Fruit fly (Drosophila melanogaster) whole organism, prepupa: Measurements from ENCODE around the gene dpr20.

Experiments
- CG10631 ChIP-seq: fragments of 200-800 bp; sonication (Bioruptor generic); optimal IDR thresholded peaks from 2 replicates; lab custom pipeline; 2016; ENCODE audit warnings: missing biosample characterization, missing genetic modification characterization
- CG10669 ChIP-seq: fragments of 200-800 bp; sonication (Bioruptor generic); optimal IDR thresholded peaks from 3 replicates; lab custom pipeline; 2018; ENCODE audit warnings: missing biosample characterization, mild to moderate bottlenecking, missing genetic modification characterization, moderate library complexity
- CG11762 ChIP-seq: fragments of 200-800 bp; sonication (Bioruptor generic); optimal IDR thresholded peaks from 3 replicates; lab custom pipeline; 2016; ENCODE audit warnings: missing biosample characterization, missing genetic modification characterization; ENCODE audit not compliant: insufficient read depth
- CG11902 ChIP-seq: fragments of 200-800 bp; sonication (Bioruptor generic); optimal IDR thresholded peaks from 3 replicates; lab custom pipeline; 2016; ENCODE audit warnings: missing biosample characterization, missing genetic modification characterization
- CG15336 ChIP-seq: fragments of 200-800 bp; sonication (Bioruptor generic); IDR thresholded peaks from 2 replicates; pipeline ENCODE4 v1.3.6; 2022; ENCODE audit warnings: missing biosample characterization, missing genetic modification characterization
- CG1621 ChIP-seq: fragments of 200-800 bp; sonication (Bioruptor generic); optimal IDR thresholded peaks from 3 replicates; lab custom pipeline; 2018; ENCODE audit warnings: missing biosample characterization, mild to moderate bottlenecking, missing genetic modification characterization
- CG16779 ChIP-seq: fragments of 200-800 bp; sonication (Bioruptor generic); optimal IDR thresholded peaks from 3 replicates; lab custom pipeline; 2017; ENCODE audit warnings: missing biosample characterization, mild to moderate bottlenecking, missing genetic modification characterization
- CG31627 ChIP-seq: fragments of 200-800 bp; sonication (Bioruptor generic); optimal IDR thresholded peaks from 3 replicates; lab custom pipeline; 2016; ENCODE audit warnings: missing biosample characterization, missing genetic modification characterization
- CG32006 ChIP-seq: fragments of 200-800 bp; sonication (Bioruptor generic); optimal IDR thresholded peaks from 3 replicates; lab custom pipeline; 2017; ENCODE audit warnings: missing biosample characterization, mild to moderate bottlenecking, missing genetic modification characterization
- CG34406 ChIP-seq: fragments of 200-800 bp; sonication (Bioruptor generic); optimal IDR thresholded peaks from 3 replicates; lab custom pipeline; 2016; ENCODE audit warnings: missing biosample characterization, missing genetic modification characterization
- CG3919 ChIP-seq: fragments of 200-800 bp; sonication (Bioruptor generic); optimal IDR thresholded peaks from 3 replicates; lab custom pipeline; 2016; ENCODE audit warnings: missing biosample characterization, missing genetic modification characterization
- CG6163 ChIP-seq: fragments of 200-800 bp; sonication (Bioruptor generic); IDR thresholded peaks from 3 replicates; pipeline ENCODE4 v1.3.6; 2022; ENCODE audit warnings: missing biosample characterization, missing genetic modification characterization
- CG6276 ChIP-seq: fragments of 200-800 bp; sonication (Bioruptor generic); optimal IDR thresholded peaks from 2 replicates; lab custom pipeline; 2017; ENCODE audit warnings: missing biosample characterization, mild to moderate bottlenecking, missing genetic modification characterization
- CG6792 ChIP-seq: fragments of 200-800 bp; sonication (Bioruptor generic); optimal IDR thresholded peaks from 3 replicates; lab custom pipeline; 2016; ENCODE audit warnings: missing biosample characterization, missing genetic modification characterization
- CG6854 ChIP-seq: fragments of 200-800 bp; sonication (Bioruptor generic); optimal IDR thresholded peaks from 2 replicates; lab custom pipeline; 2017; ENCODE audit warnings: missing biosample characterization, mild to moderate bottlenecking, missing genetic modification characterization
- CG7368 ChIP-seq: fragments of 200-800 bp; sonication (Bioruptor generic); optimal IDR thresholded peaks from 3 replicates; lab custom pipeline; 2016; ENCODE audit warnings: missing biosample characterization, missing genetic modification characterization
- CG8119 ChIP-seq: fragments of 200-800 bp; sonication (Bioruptor generic); IDR thresholded peaks from 3 replicates; pipeline ENCODE4 v1.3.6; 2022; ENCODE audit warnings: missing biosample characterization, missing genetic modification characterization
- CG8319 ChIP-seq: fragments of 200-800 bp; sonication (Bioruptor generic); optimal IDR thresholded peaks from 3 replicates; lab custom pipeline; 2016; ENCODE audit warnings: missing biosample characterization, missing genetic modification characterization
- CG8632 ChIP-seq: fragments of 200-800 bp; sonication (Bioruptor generic); optimal IDR thresholded peaks from 3 replicates; lab custom pipeline; 2016; ENCODE audit warnings: missing biosample characterization, missing genetic modification characterization
- CG9139 ChIP-seq: fragments of 200-800 bp; sonication (Bioruptor generic); optimal IDR thresholded peaks from 3 replicates; lab custom pipeline; 2017; ENCODE audit warnings: missing biosample characterization, mild to moderate bottlenecking, missing genetic modification characterization
- Eip75B ChIP-seq: fragments of 200-800 bp; sonication (Bioruptor generic); optimal IDR thresholded peaks from 3 replicates; lab custom pipeline; 2016; ENCODE audit warnings: missing biosample characterization, missing genetic modification characterization
- Eip78C ChIP-seq: fragments of 200-800 bp; sonication (Bioruptor generic); peaks from one replicate; lab custom pipeline; 2016; ENCODE audit warnings: missing biosample characterization, missing genetic modification characterization
- Eip93F ChIP-seq: fragments of 200-800 bp; sonication (Bioruptor generic); optimal IDR thresholded peaks from 2 replicates; lab custom pipeline; 2016; ENCODE audit warnings: missing biosample characterization, mild to moderate bottlenecking, missing genetic modification characterization
- Ets21C ChIP-seq: fragments of 200-800 bp; sonication (Bioruptor generic); optimal IDR thresholded peaks from 3 replicates; lab custom pipeline; 2016; ENCODE audit warnings: missing biosample characterization, missing genetic modification characterization
- Ets96B ChIP-seq: fragments of 200-800 bp; optimal IDR thresholded peaks from 2 replicates; lab custom pipeline; 2019; ENCODE audit warnings: missing biosample characterization, mild to moderate bottlenecking, missing genetic modification characterization, moderate library complexity
- Gug ChIP-seq: fragments of 200-800 bp; sonication (Bioruptor generic); IDR thresholded peaks from 2 replicates; pipeline ENCODE4 v1.3.6; 2022; ENCODE audit warnings: missing biosample characterization, missing genetic modification characterization
- Hr38 ChIP-seq: sonication (Bioruptor generic); optimal IDR thresholded peaks from 2 replicates; lab custom pipeline; 2016; ENCODE audit warnings: missing biosample characterization, missing genetic modification characterization
- Hr39 ChIP-seq: fragments of 200-800 bp; sonication (Bioruptor generic); optimal IDR thresholded peaks from 2 replicates; lab custom pipeline; 2016; ENCODE audit warnings: missing biosample characterization, missing genetic modification characterization
- Hr4 ChIP-seq: fragments of 200-800 bp; sonication (Bioruptor generic); optimal IDR thresholded peaks from 3 replicates; lab custom pipeline; 2016; ENCODE audit warnings: missing biosample characterization, missing genetic modification characterization
- Lpt ChIP-seq: fragments of 200-800 bp; sonication (Bioruptor generic); optimal IDR thresholded peaks from 3 replicates; lab custom pipeline; 2016; ENCODE audit warnings: missing biosample characterization, missing genetic modification characterization
- Met ChIP-seq: fragments of 200-800 bp; sonication (Bioruptor generic); optimal IDR thresholded peaks from 3 replicates; lab custom pipeline; 2016; ENCODE audit warnings: missing biosample characterization, missing genetic modification characterization
- OdsH ChIP-seq: fragments of 200-800 bp; sonication (Bioruptor generic); optimal IDR thresholded peaks from 3 replicates; lab custom pipeline; 2016; ENCODE audit warnings: missing biosample characterization, missing genetic modification characterization
- Smox ChIP-seq: fragments of 200-800 bp; sonication (Bioruptor generic); optimal IDR thresholded peaks from 3 replicates; lab custom pipeline; 2016; ENCODE audit warnings: missing biosample characterization, missing genetic modification characterization
- Sox102F ChIP-seq: fragments of 200-800 bp; sonication (Bioruptor generic); optimal IDR thresholded peaks from 2 replicates; lab custom pipeline; 2016; ENCODE audit warnings: missing biosample characterization, mild to moderate bottlenecking, missing genetic modification characterization
- Sox14 ChIP-seq: fragments of 200-800 bp; sonication (Bioruptor generic); optimal IDR thresholded peaks from 3 replicates; lab custom pipeline; 2016; ENCODE audit warnings: missing biosample characterization, missing genetic modification characterization
- acj6 ChIP-seq: fragments of 200-800 bp; sonication (Bioruptor generic); optimal IDR thresholded peaks from 3 replicates; lab custom pipeline; 2016; ENCODE audit warnings: missing biosample characterization, missing genetic modification characterization
- cyc ChIP-seq: fragments of 200-800 bp; sonication (Bioruptor generic); optimal IDR thresholded peaks from 3 replicates; lab custom pipeline; 2016; ENCODE audit warnings: missing biosample characterization, missing genetic modification characterization
- esn ChIP-seq: fragments of 200-800 bp; sonication (Bioruptor generic); optimal IDR thresholded peaks from 2 replicates; lab custom pipeline; 2016; ENCODE audit warnings: missing biosample characterization, mild to moderate bottlenecking, missing genetic modification characterization, moderate library complexity
- fd59A ChIP-seq: fragments of 200-800 bp; sonication (Bioruptor generic); optimal IDR thresholded peaks from 2 replicates; lab custom pipeline; 2017; ENCODE audit warnings: missing biosample characterization, mild to moderate bottlenecking, missing genetic modification characterization, missing genetic modification reagents
- fd85E ChIP-seq: fragments of 200-800 bp; sonication (Bioruptor generic); optimal IDR thresholded peaks from 3 replicates; lab custom pipeline; 2016; ENCODE audit warnings: missing biosample characterization, missing genetic modification characterization
- lz ChIP-seq: fragments of 200-800 bp; sonication (Bioruptor generic); optimal IDR thresholded peaks from 3 replicates; lab custom pipeline; 2016; ENCODE audit warnings: missing biosample characterization, missing genetic modification characterization
- net ChIP-seq: fragments of 200-800 bp; sonication (Bioruptor generic); optimal IDR thresholded peaks from 3 replicates; lab custom pipeline; 2016; ENCODE audit warnings: missing biosample characterization, missing genetic modification characterization
- pdm3 ChIP-seq: fragments of 200-800 bp; sonication (Bioruptor generic); optimal IDR thresholded peaks from 3 replicates; lab custom pipeline; 2016; ENCODE audit warnings: missing biosample characterization, missing genetic modification characterization
- spab ChIP-seq: fragments of 200-800 bp; sonication (Bioruptor generic); optimal IDR thresholded peaks from 2 replicates; lab custom pipeline; 2017; ENCODE audit warnings: missing biosample characterization, mild to moderate bottlenecking, missing genetic modification characterization, missing genetic modification reagents
- ss ChIP-seq, 2 experiments: fragments of 200-800 bp; sonication (Bioruptor generic); optimal IDR thresholded peaks; 2 replicates in 1 of 2; 3 replicates in 1 of 2; lab custom pipeline; 2017 to 2018; ENCODE audit warnings: mild to moderate bottlenecking in 2 of 2, missing biosample characterization in 2 of 2, missing genetic modification characterization in 2 of 2, moderate library complexity in 1 of 2
- svp ChIP-seq: fragments of 200-800 bp; sonication (Bioruptor generic); peaks from one replicate; lab custom pipeline; 2016; ENCODE audit warnings: missing biosample characterization, missing genetic modification characterization
- topi ChIP-seq: fragments of 200-800 bp; sonication (Bioruptor generic); optimal IDR thresholded peaks from 3 replicates; lab custom pipeline; 2016; ENCODE audit warnings: missing biosample characterization, missing genetic modification characterization

Gene dpr20

DNA sequence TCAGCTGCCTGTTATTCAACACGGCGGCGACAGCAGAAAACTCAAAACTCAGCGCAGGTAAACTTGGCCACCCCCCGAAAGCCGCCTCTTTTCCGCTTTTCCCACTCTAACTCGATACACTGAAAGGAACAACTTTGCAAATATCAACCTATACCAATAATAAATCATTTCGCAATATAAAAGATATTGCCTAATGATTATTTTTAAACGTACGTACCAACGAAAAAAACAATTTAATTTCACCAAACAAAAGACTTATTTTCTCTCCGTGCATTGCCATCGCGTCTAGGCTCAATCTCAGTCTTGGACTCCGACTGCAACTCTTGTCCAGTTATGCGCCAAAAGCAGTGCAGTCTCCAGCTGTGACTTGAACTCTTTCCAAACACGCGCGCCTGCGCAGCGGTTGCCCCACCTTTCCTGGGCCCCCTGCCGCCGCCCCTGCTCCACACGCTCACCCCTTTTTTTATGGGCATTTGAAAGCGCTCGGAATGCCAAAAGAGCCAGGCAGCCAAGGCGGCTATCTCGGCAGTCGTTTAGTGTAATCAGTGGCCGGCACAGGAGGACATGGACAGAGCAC lies 51.3 kb downstream of the dpr20 start (continued):
- TF ChIP-seq fd85E (GFP tag; lab: Kevin White, UChicago) (peak; percentile 5), Sox102F (GFP tag; lab: Kevin White, UChicago) (peak; percentile 20), esn (GFP tag; lab: Kevin White, UChicago) (peak; percentile 54), net (peak; percentile 74), pdm3 (GFP tag; lab: Kevin White, UChicago) (peak; percentile 75), Hr39 (GFP tag; lab: Kevin White, UChicago) (peak; percentile 32), OdsH (peak; percentile 71), Hr38 (GFP tag; lab: Kevin White, UChicago) (peak; percentile 20), CG15336 (GFP tag; lab: Robert Waterston, UW) (peak; percentile 93)

DNA sequence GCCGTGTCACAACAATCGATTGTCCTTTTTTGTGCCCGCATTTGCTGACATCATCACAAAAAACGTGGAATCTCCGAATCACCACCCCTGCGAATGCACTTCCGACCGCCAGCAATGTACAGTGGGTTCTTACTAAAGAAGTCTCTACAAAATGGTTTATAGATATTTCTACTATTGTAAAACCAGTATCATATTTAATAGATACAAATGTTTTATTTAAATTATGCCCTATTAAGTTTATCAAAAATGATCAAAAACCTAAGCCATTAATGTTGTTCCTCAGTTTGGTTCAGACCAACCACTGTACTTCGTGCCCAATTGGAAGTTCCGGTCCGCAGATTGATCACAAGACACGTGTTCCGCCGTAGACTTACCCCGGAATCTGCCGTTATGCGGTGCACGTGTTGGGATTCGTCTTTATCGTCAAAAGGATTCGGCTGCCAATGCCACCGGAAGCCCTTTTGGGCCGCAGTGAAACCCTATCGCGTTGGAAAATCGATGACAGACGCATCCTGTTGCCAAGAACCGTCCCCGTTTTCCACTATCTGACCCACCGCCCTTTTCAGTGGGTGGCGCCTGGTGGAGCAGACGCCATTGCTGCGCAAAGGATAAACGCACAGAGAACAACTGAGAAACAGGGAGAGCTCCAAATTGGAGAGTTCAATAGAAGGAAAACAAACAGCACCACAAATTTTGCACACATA lies 52.3 kb downstream of the dpr20 start:
- peak; percentile 18 for TF ChIP-seq CG8632 (GFP tag; lab: Kevin White, UChicago)
- peak; percentile 62; the same call in 2 of the 3 replicates for TF ChIP-seq CG6163 (GFP tag; lab: Robert Waterston, UW)
- TF ChIP-seq topi = peak; percentile 45
- peak; percentile 36; the same call in 1 of the 2 replicates for TF ChIP-seq CG15336 (GFP tag; lab: Robert Waterston, UW)
- TF ChIP-seq net = peak; percentile 22
- peak; percentile 31 for TF ChIP-seq CG1621 (tag; lab: Kevin White, UChicago)
- peak; percentile 59 for TF ChIP-seq esn (GFP tag; lab: Kevin White, UChicago)
- no peak for TF ChIP-seq Gug (GFP tag; lab: Robert Waterston, UW)
- peak; percentile 18 for TF ChIP-seq CG7368 (GFP tag; lab: Kevin White, UChicago)
- TF ChIP-seq Hr39 (GFP tag; lab: Kevin White, UChicago) = peak; percentile 41
- TF ChIP-seq CG8319 (GFP tag; lab: Kevin White, UChicago) = no peak
- no peak for TF ChIP-seq CG6276
- TF ChIP-seq Sox14 = peak; percentile 42
- TF ChIP-seq Hr4 = peak; percentile 36
- peak; percentile 37 for TF ChIP-seq Eip75B (GFP tag; lab: Kevin White, UChicago)
- peak; percentile 33 for TF ChIP-seq CG32006 (GFP tag; lab: Kevin White, UChicago)
- TF ChIP-seq Eip93F (GFP tag; lab: Kevin White, UChicago) = no peak
- no peak for TF ChIP-seq Lpt (GFP tag; lab: Kevin White, UChicago)
- peak; percentile 79 for TF ChIP-seq svp
- TF ChIP-seq Eip78C (GFP tag; lab: Kevin White, UChicago) = peak; percentile 80
- TF ChIP-seq CG10669 = peak; percentile 47
- TF ChIP-seq acj6 (GFP tag; lab: Kevin White, UChicago) = peak; percentile 52
- TF ChIP-seq Met (GFP tag; lab: Kevin White, UChicago) = peak; percentile 61
- peak; percentile 57 for TF ChIP-seq CG3919
- no peak for TF ChIP-seq CG16779 (tag; lab: Kevin White, UChicago)
- TF ChIP-seq Smox (GFP tag; lab: Kevin White, UChicago) = peak; percentile 37
- TF ChIP-seq OdsH = peak; percentile 37
- TF ChIP-seq spab (GFP tag; lab: Kevin White, UChicago) = peak; percentile 23
- TF ChIP-seq CG11762 (GFP tag; lab: Kevin White, UChicago) = no peak
- TF ChIP-seq cyc (GFP tag; lab: Kevin White, UChicago) = no peak
- TF ChIP-seq Sox102F (GFP tag; lab: Kevin White, UChicago) = peak; percentile 65
- TF ChIP-seq CG6792 (GFP tag; lab: Kevin White, UChicago) = peak; percentile 42
- TF ChIP-seq CG6854 (GFP tag; lab: Kevin White, UChicago) = no peak
- 0 out of 3 replicates have a peak, but pooled peaks have one; percentile 31 for TF ChIP-seq CG8119
- peak; percentile 15 for TF ChIP-seq CG34406 (GFP tag; lab: Kevin White, UChicago)
- TF ChIP-seq CG9139 (GFP tag; lab: Kevin White, UChicago) = no peak
- TF ChIP-seq Ets21C (GFP tag; lab: Kevin White, UChicago) = no peak
- no peak for TF ChIP-seq CG11902 (GFP tag; lab: Kevin White, UChicago)
- no peak for TF ChIP-seq fd59A (GFP tag; lab: Kevin White, UChicago)
- TF ChIP-seq CG10631 (GFP tag; lab: Kevin White, UChicago) = peak; percentile 29
- peak; percentile 43 for TF ChIP-seq Ets96B (tag; lab: Kevin White, UChicago)
- peak; percentile 42 for TF ChIP-seq CG31627 (GFP tag; lab: Kevin White, UChicago)
- TF ChIP-seq pdm3 (GFP tag; lab: Kevin White, UChicago) = peak; percentile 61
- peak; percentile 45 for TF ChIP-seq lz (GFP tag; lab: Kevin White, UChicago)
- peak in 1 of 2 experiments; percentile 2 for TF ChIP-seq ss (GFP tag; optimal IDR thresholded peaks at IDR 0.05; lab: Kevin White, UChicago)
